Worm (Caenorhabditis elegans) whole organism, midembryonic: Measurements from ENCODE around the gene dgk-2.

ENCODE experiments used
- ref-1 ChIP-seq: fragments of 200-800 bp; sonication (Bioruptor generic); conservative IDR thresholded peaks from 2 replicates; pipeline ENCODE4 v1.3.6; 2022; ENCODE audit warnings: missing genetic modification reagents, missing genetic modification characterization, missing compliant biosample characterization
- ztf-29 ChIP-seq: fragments of 200-800 bp; sonication (Bioruptor generic); IDR thresholded peaks from 2 replicates; pipeline ENCODE4 v1.3.6; 2022; ENCODE audit warnings: missing genetic modification reagents, missing genetic modification characterization, missing compliant biosample characterization

- no peak for TF ChIP-seq ref-1 (GFP tag; lab: Robert Waterston, UW)
- no peak for TF ChIP-seq ztf-29
Observed at ce11 chrX:4488807-4489336, 15.3 kb downstream of the dgk-2 start, which contains the start of gene ncr-1.
